Fruit fly (Drosophila melanogaster) whole organism, embryonic: ENCODE results near the gene CG6972.

Experiments
- Abd-B ChIP-seq: fragments of 200-800 bp; sonication (Bioruptor generic); optimal IDR thresholded peaks from 2 replicates; lab custom pipeline; 2018; ENCODE audit warnings: missing biosample characterization, mild to moderate bottlenecking, missing genetic modification characterization, moderate library complexity
- CG10209 ChIP-seq: fragments of 200-800 bp; sonication (Bioruptor generic); optimal IDR thresholded peaks from 3 replicates; lab custom pipeline; 2017; ENCODE audit warnings: missing biosample characterization, mild to moderate bottlenecking, missing genetic modification characterization, missing genetic modification reagents
- CG10366 ChIP-seq: fragments of 200-800 bp; sonication (Bioruptor generic); IDR thresholded peaks from 2 replicates; pipeline ENCODE4 v1.3.6; 2022; ENCODE audit warnings: missing biosample characterization, missing genetic modification characterization
- CG1233 ChIP-seq: fragments of 200-800 bp; sonication (Bioruptor generic); optimal IDR thresholded peaks from 4 replicates; lab custom pipeline; 2018; ENCODE audit warnings: missing biosample characterization, mild to moderate bottlenecking, missing genetic modification characterization
- CG13123 ChIP-seq: fragments of 200-800 bp; sonication (Bioruptor generic); optimal IDR thresholded peaks from 2 replicates; lab custom pipeline; 2016; ENCODE audit warnings: missing biosample characterization, missing genetic modification characterization
- CG13775 ChIP-seq: fragments of 200-800 bp; sonication (Bioruptor generic); optimal IDR thresholded peaks from 3 replicates; lab custom pipeline; 2017; ENCODE audit warnings: missing biosample characterization, mild to moderate bottlenecking, missing genetic modification characterization
- CG14860 ChIP-seq: fragments of 200-800 bp; sonication (Bioruptor generic); IDR thresholded peaks from 3 replicates; pipeline ENCODE4 v1.3.6; 2022; ENCODE audit warnings: missing biosample characterization, missing genetic modification characterization; ENCODE audit not compliant: partially characterized antibody
- CG18599 ChIP-seq: fragments of 200-800 bp; sonication (Bioruptor generic); optimal IDR thresholded peaks from 3 replicates; lab custom pipeline; 2017; ENCODE audit warnings: missing biosample characterization, missing genetic modification characterization, mild to moderate bottlenecking, moderate library complexity, missing genetic modification reagents
- CG3163 ChIP-seq: fragments of 200-800 bp; sonication (Bioruptor generic); optimal IDR thresholded peaks from 3 replicates; lab custom pipeline; 2016; ENCODE audit warnings: missing biosample characterization, missing genetic modification characterization
- CG32772 ChIP-seq: fragments of 200-800 bp; sonication (Bioruptor generic); IDR thresholded peaks from 2 replicates; pipeline ENCODE4 v1.3.6; 2022; ENCODE audit warnings: missing biosample characterization, missing genetic modification characterization
- CG34224 ChIP-seq: fragments of 200-800 bp; sonication (Bioruptor generic); IDR thresholded peaks from 3 replicates; pipeline ENCODE4 v1.3.6; 2022; ENCODE audit warnings: missing biosample characterization, missing genetic modification characterization; ENCODE audit not compliant: partially characterized antibody
- CG34376 ChIP-seq: fragments of 200-800 bp; sonication (Bioruptor generic); optimal IDR thresholded peaks from 2 replicates; lab custom pipeline; 2018; ENCODE audit warnings: missing biosample characterization, mild to moderate bottlenecking, missing genetic modification characterization
- CG42726 ChIP-seq: fragments of 200-800 bp; sonication (Bioruptor generic); IDR thresholded peaks from 2 replicates; pipeline ENCODE4 v1.3.6; 2022; ENCODE audit warnings: missing biosample characterization, missing genetic modification characterization; ENCODE audit not compliant: partially characterized antibody
- CG4617 ChIP-seq: fragments of 200-800 bp; sonication (Bioruptor generic); optimal IDR thresholded peaks from 3 replicates; lab custom pipeline; 2016; ENCODE audit warnings: missing biosample characterization, missing genetic modification characterization, borderline replicate concordance
- CG4854 ChIP-seq: fragments of 200-800 bp; sonication (Bioruptor generic); optimal IDR thresholded peaks from 2 replicates; lab custom pipeline; 2016; ENCODE audit warnings: missing biosample characterization, missing genetic modification characterization, inconsistent platforms
- CG7839 ChIP-seq: fragments of 200-800 bp; sonication (Bioruptor generic); optimal IDR thresholded peaks from 3 replicates; lab custom pipeline; 2018; ENCODE audit warnings: missing biosample characterization, mild to moderate bottlenecking, missing genetic modification characterization, moderate library complexity
- CG8281 ChIP-seq: fragments of 200-800 bp; sonication (Bioruptor generic); optimal IDR thresholded peaks from 2 replicates; lab custom pipeline; 2018; ENCODE audit warnings: missing biosample characterization, mild to moderate bottlenecking, missing genetic modification characterization, moderate library complexity
- CG8944 ChIP-seq: fragments of 200-800 bp; sonication (Bioruptor generic); optimal IDR thresholded peaks from 3 replicates; lab custom pipeline; 2016; ENCODE audit warnings: missing biosample characterization, missing genetic modification characterization
- CG9215 ChIP-seq: fragments of 200-800 bp; sonication (Bioruptor generic); IDR thresholded peaks from 2 replicates; pipeline ENCODE4 v1.3.6; 2022; ENCODE audit warnings: missing biosample characterization, missing genetic modification characterization
- CHES-1-like ChIP-seq: fragments of 200-800 bp; sonication (Bioruptor generic); optimal IDR thresholded peaks from 2 replicates; lab custom pipeline; 2016; ENCODE audit warnings: missing biosample characterization, missing genetic modification characterization
- CTCF ChIP-seq: fragments of 200-800 bp; sonication (Bioruptor generic); optimal IDR thresholded peaks from 2 replicates; lab custom pipeline; 2017; ENCODE audit warnings: missing biosample characterization, mild to moderate bottlenecking, missing genetic modification characterization, moderate library complexity
- Fer2 ChIP-seq: fragments of 200-800 bp; sonication (Bioruptor generic); optimal IDR thresholded peaks from 2 replicates; lab custom pipeline; 2018; ENCODE audit warnings: missing biosample characterization, mild to moderate bottlenecking, missing genetic modification characterization, moderate library complexity
- HmgZ ChIP-seq: fragments of 200-800 bp; sonication (Bioruptor generic); optimal IDR thresholded peaks from 2 replicates; lab custom pipeline; 2018; ENCODE audit warnings: missing biosample characterization, mild to moderate bottlenecking, missing genetic modification characterization
- MESR4 ChIP-seq: fragments of 200-800 bp; sonication (Bioruptor generic); optimal IDR thresholded peaks from 2 replicates; lab custom pipeline; 2018; ENCODE audit warnings: missing biosample characterization, mild to moderate bottlenecking, missing genetic modification characterization, moderate library complexity
- Meics ChIP-seq: fragments of 200-800 bp; sonication (Bioruptor generic); optimal IDR thresholded peaks from 2 replicates; lab custom pipeline; 2017; ENCODE audit warnings: missing biosample characterization, mild to moderate bottlenecking, missing genetic modification characterization
- NC2β ChIP-seq: fragments of 200-800 bp; sonication (Bioruptor generic); optimal IDR thresholded peaks from 2 replicates; lab custom pipeline; 2016; ENCODE audit warnings: missing biosample characterization, missing genetic modification characterization
- Rx ChIP-seq: fragments of 200-800 bp; sonication (Bioruptor generic); IDR thresholded peaks from 2 replicates; pipeline ENCODE4 v1.3.6; 2022; ENCODE audit warnings: missing biosample characterization, missing genetic modification characterization
- Sry-β ChIP-seq: fragments of 200-800 bp; sonication (Bioruptor generic); optimal IDR thresholded peaks from 2 replicates; lab custom pipeline; 2018; ENCODE audit warnings: missing biosample characterization, mild to moderate bottlenecking, missing genetic modification characterization, moderate library complexity
- Usf ChIP-seq: fragments of 200-800 bp; sonication (Bioruptor generic); optimal IDR thresholded peaks from 2 replicates; lab custom pipeline; 2017; ENCODE audit warnings: missing genotype, missing biosample characterization, missing genetic modification characterization
- Xbp1 ChIP-seq: fragments of 200-800 bp; sonication (Bioruptor generic); optimal IDR thresholded peaks from 3 replicates; lab custom pipeline; 2016; ENCODE audit warnings: missing biosample characterization, mild to moderate bottlenecking, missing genetic modification characterization
- YL-1 ChIP-seq: fragments of 200-800 bp; sonication (Bioruptor generic); optimal IDR thresholded peaks from 3 replicates; lab custom pipeline; 2017; ENCODE audit warnings: missing biosample characterization, mild to moderate bottlenecking, missing genetic modification characterization
- al ChIP-seq: fragments of 200-800 bp; sonication (Bioruptor generic); IDR thresholded peaks from 2 replicates; pipeline ENCODE4 v1.3.6; 2022; ENCODE audit warnings: missing biosample characterization, missing genetic modification characterization
- ap ChIP-seq: fragments of 200-800 bp; sonication (Bioruptor generic); IDR thresholded peaks from 2 replicates; pipeline ENCODE4 v1.3.6; 2022; ENCODE audit warnings: missing biosample characterization, missing genetic modification characterization
- bbx ChIP-seq: fragments of 200-800 bp; sonication (Bioruptor generic); IDR thresholded peaks from 2 replicates; pipeline ENCODE4 v1.3.6; 2022; ENCODE audit warnings: missing biosample characterization, missing genetic modification characterization; ENCODE audit not compliant: partially characterized antibody
- br ChIP-seq: fragments of >200 bp; optimal IDR thresholded peaks from 2 replicates; lab custom pipeline; 2017
- chinmo ChIP-seq: fragments of 200-800 bp; sonication (Bioruptor generic); IDR thresholded peaks from 4 replicates; pipeline ENCODE4 v1.3.6; 2022; ENCODE audit warnings: missing biosample characterization, missing genetic modification characterization; ENCODE audit not compliant: partially characterized antibody
- dan ChIP-seq: fragments of 200-800 bp; sonication (Bioruptor generic); IDR thresholded peaks from 2 replicates; pipeline ENCODE4 v1.3.6; 2022; ENCODE audit warnings: missing biosample characterization, missing genetic modification characterization
- esg ChIP-seq: fragments of 200-800 bp; sonication (Bioruptor generic); conservative IDR thresholded peaks from 2 replicates; pipeline ENCODE4 v1.3.6; 2022; ENCODE audit warnings: missing biosample characterization, missing genetic modification characterization
- gcm2 ChIP-seq: fragments of 200-800 bp; sonication (Bioruptor generic); optimal IDR thresholded peaks from 2 replicates; lab custom pipeline; 2016; ENCODE audit warnings: missing biosample characterization, missing genetic modification characterization
- hb ChIP-seq: fragments of 200-800 bp; sonication (Bioruptor generic); IDR thresholded peaks from 3 replicates; pipeline ENCODE4 v1.3.6; 2022; ENCODE audit warnings: missing biosample characterization, missing genetic modification characterization; ENCODE audit not compliant: partially characterized antibody
- ind ChIP-seq: fragments of 200-800 bp; sonication (Bioruptor generic); optimal IDR thresholded peaks from 3 replicates; lab custom pipeline; 2016; ENCODE audit warnings: missing biosample characterization, missing genetic modification characterization
- lola ChIP-seq, 3 experiments: fragments of >200 bp in 2 of 3; fragments of 200-800 bp in 1 of 3; sonication (Bioruptor generic) in 1 of 3; optimal IDR thresholded peaks; 2 replicates each; lab custom pipeline; 2017 to 2019; ENCODE audit warnings: missing biosample characterization in 3 of 3, missing genetic modification characterization in 3 of 3, mild to moderate bottlenecking in 1 of 3, moderate library complexity in 1 of 3
- mam ChIP-seq: fragments of 200-800 bp; sonication (Bioruptor generic); optimal IDR thresholded peaks from 3 replicates; lab custom pipeline; 2016; ENCODE audit warnings: missing biosample characterization, missing genetic modification characterization
- mld ChIP-seq: fragments of 200-800 bp; sonication (Bioruptor generic); IDR thresholded peaks from 3 replicates; pipeline ENCODE4 v1.3.6; 2022; ENCODE audit warnings: missing biosample characterization, missing genetic modification characterization; ENCODE audit not compliant: partially characterized antibody
- nmo ChIP-seq: fragments of 200-800 bp; sonication (Bioruptor generic); optimal IDR thresholded peaks from 2 replicates; lab custom pipeline; 2018; ENCODE audit warnings: missing biosample characterization, mild to moderate bottlenecking, missing genetic modification characterization, moderate library complexity
- schlank ChIP-seq: fragments of 200-800 bp; sonication (Bioruptor generic); optimal IDR thresholded peaks from 2 replicates; lab custom pipeline; 2018; ENCODE audit warnings: missing biosample characterization, mild to moderate bottlenecking, missing genetic modification characterization
- sens ChIP-seq: fragments of 200-800 bp; sonication (Bioruptor generic); peaks from one replicate; lab custom pipeline; 2016; ENCODE audit warnings: missing biosample characterization, missing genetic modification characterization
- seq ChIP-seq: fragments of 200-800 bp; sonication (Bioruptor generic); IDR thresholded peaks from 2 replicates; pipeline ENCODE4 v1.3.6; 2022; ENCODE audit warnings: missing biosample characterization, missing genetic modification characterization
- shn ChIP-seq: fragments of 200-800 bp; sonication (Bioruptor generic); optimal IDR thresholded peaks from 3 replicates; lab custom pipeline; 2016; ENCODE audit warnings: missing biosample characterization, missing genetic modification characterization
- sr ChIP-seq: fragments of 200-800 bp; sonication (Bioruptor generic); IDR thresholded peaks from 3 replicates; pipeline ENCODE4 v1.3.6; 2022; ENCODE audit warnings: missing biosample characterization, missing genetic modification characterization
- z ChIP-seq: fragments of 200-800 bp; sonication (Bioruptor generic); IDR thresholded peaks from 3 replicates; pipeline ENCODE4 v1.3.6; 2022; ENCODE audit warnings: missing biosample characterization, missing genetic modification characterization

The CG6972 gene

DNA sequence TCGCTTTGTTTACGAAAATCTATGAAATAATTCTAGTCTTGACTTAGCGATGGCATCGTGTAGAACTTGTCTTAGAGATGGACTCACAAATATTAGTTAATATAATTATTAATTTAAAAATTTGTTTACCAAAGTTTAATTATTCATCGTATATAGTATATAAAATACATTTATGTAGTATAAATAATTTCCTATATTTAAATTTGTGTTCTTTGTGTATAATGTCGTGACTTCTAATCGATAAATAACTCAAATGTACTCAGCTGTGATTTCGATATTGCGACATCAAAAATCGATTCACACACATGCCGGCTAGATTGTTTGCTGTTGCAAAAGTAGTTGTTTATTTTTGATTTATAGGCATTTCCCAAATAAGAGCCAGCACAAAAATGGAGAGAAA, 11.5 kb upstream of the CG6972 start, which contains the start of the genes wfs1 and Nup133 (continued):
- TF ChIP-seq CG13123 (GFP tag; lab: Kevin White, UChicago) (peak; percentile 76), schlank (no peak), NC2β (GFP tag; lab: Kevin White, UChicago) (no peak), gcm2 (GFP tag; lab: Kevin White, UChicago) (no peak), mld (GFP tag; lab: Robert Waterston, UW) (peak; percentile 27; the same call in 1 of the 3 replicates), nmo (peak; percentile 91), HmgZ (tag; lab: Kevin White, UChicago) (peak; percentile 79), CHES-1-like (GFP tag; lab: Kevin White, UChicago) (no peak), Meics (peak; percentile 76), CG14860 (GFP tag; lab: Robert Waterston, UW) (peak; percentile 84), lola (GFP tag; optimal IDR thresholded peaks at IDR 0.05; lab: Kevin White, UChicago) (peak in 1 of 3 experiments; percentile 87), Sry-β (GFP tag; lab: Kevin White, UChicago) (no peak), YL-1 (GFP tag; lab: Kevin White, UChicago) (peak; percentile 56), bbx (GFP tag; lab: Robert Waterston, UW) (peak; percentile 32; the same call in 1 of the 2 replicates), ap (GFP tag; lab: Robert Waterston, UW) (no peak), CG4854 (GFP tag; lab: Kevin White, UChicago) (no peak), MESR4 (no peak), Fer2 (tag; lab: Kevin White, UChicago) (peak; percentile 64), CG32772 (GFP tag; lab: Robert Waterston, UW) (peak; percentile 53; the same call in 1 of the 2 replicates), CG8944 (GFP tag; lab: Kevin White, UChicago) (no peak), CG4617 (GFP tag; lab: Kevin White, UChicago) (peak; percentile 64), Xbp1 (peak; percentile 72), CG34224 (GFP tag; lab: Robert Waterston, UW) (peak; percentile 91), dan (GFP tag; lab: Robert Waterston, UW) (no peak), CG3163 (GFP tag; lab: Kevin White, UChicago) (no peak), CG13775 (GFP tag; lab: Kevin White, UChicago) (peak; percentile 84), CTCF (no peak), chinmo (0 out of 4 replicates have a peak, but pooled peaks have one; percentile 69), esg (GFP tag; lab: Robert Waterston, UW) (peak; percentile 56), CG10366 (GFP tag; lab: Robert Waterston, UW) (peak; percentile 61), Rx (GFP tag; lab: Robert Waterston, UW) (no peak), Abd-B (GFP tag; lab: Kevin White, UChicago) (peak; percentile 68), mam (GFP tag; lab: Kevin White, UChicago) (no peak), al (GFP tag; lab: Robert Waterston, UW) (peak; percentile 59; the same call in 1 of the 2 replicates), CG8281 (peak; percentile 13), hb (GFP tag; lab: Robert Waterston, UW) (peak; percentile 49; the same call in 1 of the 3 replicates), CG7839 (no peak), CG34376 (GFP tag; lab: Kevin White, UChicago) (peak; percentile 25), CG9215 (peak; percentile 64), CG18599 (GFP tag; lab: Kevin White, UChicago) (peak; percentile 78), CG10209 (peak; percentile 73), shn (GFP tag; lab: Kevin White, UChicago) (no peak), br (lab: Kevin White, UChicago) (no peak), CG42726 (GFP tag; lab: Robert Waterston, UW) (no peak), seq (GFP tag; lab: Robert Waterston, UW) (no peak), z (no peak), sr (GFP tag; lab: Robert Waterston, UW) (no peak), ind (GFP tag; lab: Kevin White, UChicago) (peak; percentile 72), CG1233 (GFP tag; lab: Kevin White, UChicago) (peak; percentile 69), sens (peak; percentile 64), Usf (GFP tag; lab: Kevin White, UChicago) (peak; percentile 46)
